Worm (Caenorhabditis elegans) whole organism, mixed stage, embryonic: ENCODE results near the gene nhr-156.

Source experiments
- M03D4.4 ChIP-seq: sonication (generic microtip); optimal IDR thresholded peaks from 2 replicates; lab custom pipeline; 2017; ENCODE audit warnings: mild to moderate bottlenecking, missing genetic modification characterization, missing compliant biosample characterization
- bed-3 ChIP-seq: fragments of 200-800 bp; sonication (Bioruptor generic); optimal IDR thresholded peaks from 3 replicates; lab custom pipeline; 2018; ENCODE audit warnings: mild to moderate bottlenecking, missing genetic modification characterization, moderate library complexity, missing compliant biosample characterization
- blmp-1 ChIP-seq: fragments of 150-350 bp; optimal IDR thresholded peaks from 2 replicates; lab custom pipeline; 2014; ENCODE audit warnings: missing biosample characterization, missing genetic modification characterization
- ceh-39 ChIP-seq: fragments of 150-350 bp; optimal IDR thresholded peaks from 2 replicates; lab custom pipeline; 2014; ENCODE audit warnings: missing biosample characterization, missing genetic modification characterization
- ceh-43 ChIP-seq: fragments of 200-800 bp; sonication (Bioruptor generic); optimal IDR thresholded peaks from 2 replicates; lab custom pipeline; 2018; ENCODE audit warnings: mild to moderate bottlenecking, missing genetic modification characterization, moderate library complexity, missing compliant biosample characterization
- ceh-83 ChIP-seq: fragments of 200-800 bp; sonication (Bioruptor generic); optimal IDR thresholded peaks from 2 replicates; lab custom pipeline; 2018; ENCODE audit warnings: mild to moderate bottlenecking, missing genetic modification characterization, missing compliant biosample characterization
- ces-1 ChIP-seq: fragments of 150-350 bp; optimal IDR thresholded peaks from 2 replicates; lab custom pipeline; 2014; ENCODE audit warnings: missing biosample characterization, missing genetic modification reagents, missing genetic modification characterization
- cnd-1 ChIP-seq: fragments of 200-800 bp; sonication (Bioruptor generic); optimal IDR thresholded peaks from 2 replicates; lab custom pipeline; 2018; ENCODE audit warnings: mild to moderate bottlenecking, missing genetic modification characterization, missing compliant biosample characterization
- drap-1 ChIP-seq: fragments of 200-800 bp; sonication (Bioruptor generic); optimal IDR thresholded peaks from 3 replicates; lab custom pipeline; 2018; ENCODE audit warnings: mild to moderate bottlenecking, missing genetic modification characterization, missing compliant biosample characterization
- elt-1 ChIP-seq: sonication (generic microtip); optimal IDR thresholded peaks from 2 replicates; lab custom pipeline; 2017; ENCODE audit warnings: missing genetic modification characterization, mild to moderate bottlenecking, missing compliant biosample characterization, antibody characterized with exemption, moderate library complexity, borderline replicate concordance; ENCODE audit not compliant: insufficient read depth
- elt-3 ChIP-seq: fragments of 150-350 bp; optimal IDR thresholded peaks from 2 replicates; lab custom pipeline; 2014; ENCODE audit warnings: missing biosample characterization, missing genetic modification characterization
- flh-1 ChIP-seq: fragments of 200-800 bp; sonication (Bioruptor generic); optimal IDR thresholded peaks from 2 replicates; lab custom pipeline; 2018; ENCODE audit warnings: mild to moderate bottlenecking, missing genetic modification characterization, moderate library complexity, missing compliant biosample characterization
- ham-2 ChIP-seq: fragments of 200-800 bp; sonication (Bioruptor generic); optimal IDR thresholded peaks from 2 replicates; lab custom pipeline; 2018; ENCODE audit warnings: mild to moderate bottlenecking, missing genetic modification characterization, missing compliant biosample characterization
- hlh-1 ChIP-seq: fragments of 150-350 bp; optimal IDR thresholded peaks from 2 replicates; lab custom pipeline; 2014; ENCODE audit warnings: missing biosample characterization, missing genetic modification reagents, missing genetic modification characterization
- lin-13 ChIP-seq: fragments of 150-350 bp; optimal IDR thresholded peaks from 2 replicates; lab custom pipeline; 2014; ENCODE audit warnings: missing biosample characterization, missing genetic modification characterization
- mab-5 ChIP-seq: fragments of 150-350 bp; optimal IDR thresholded peaks from 2 replicates; lab custom pipeline; 2014; ENCODE audit warnings: missing biosample characterization, missing genetic modification characterization
- mep-1 ChIP-seq: fragments of 150-350 bp; optimal IDR thresholded peaks from 2 replicates; lab custom pipeline; 2017; ENCODE audit warnings: missing biosample characterization, missing genetic modification reagents, missing genetic modification characterization, inconsistent platforms
- nhr-12 ChIP-seq: fragments of 150-350 bp; optimal IDR thresholded peaks from 2 replicates; lab custom pipeline; 2014; ENCODE audit warnings: missing biosample characterization, missing genetic modification characterization
- nhr-2 ChIP-seq: fragments of 150-350 bp; optimal IDR thresholded peaks from 2 replicates; lab custom pipeline; 2014; ENCODE audit warnings: missing biosample characterization, missing genetic modification characterization
- nhr-237 ChIP-seq: fragments of 150-350 bp; optimal IDR thresholded peaks from 2 replicates; lab custom pipeline; 2014; ENCODE audit warnings: missing biosample characterization, missing genetic modification characterization
- nhr-28 ChIP-seq: fragments of 150-350 bp; optimal IDR thresholded peaks from 2 replicates; lab custom pipeline; 2014; ENCODE audit warnings: missing biosample characterization, missing genetic modification characterization
- nhr-76 ChIP-seq: sonication (generic microtip); optimal IDR thresholded peaks from 2 replicates; lab custom pipeline; 2017; ENCODE audit warnings: missing biosample characterization, missing genetic modification characterization
- pha-4 ChIP-seq: fragments of 150-350 bp; optimal IDR thresholded peaks from 2 replicates; lab custom pipeline; 2018; ENCODE audit warnings: missing biosample characterization, missing genetic modification reagents, missing genetic modification characterization
- sem-2 ChIP-seq: fragments of 200-800 bp; sonication (Bioruptor generic); optimal IDR thresholded peaks from 2 replicates; lab custom pipeline; 2018; ENCODE audit warnings: mild to moderate bottlenecking, missing genetic modification characterization, missing compliant biosample characterization
- snpc-4 ChIP-seq: fragments of 150-350 bp; optimal IDR thresholded peaks from 2 replicates; lab custom pipeline; 2014; ENCODE audit warnings: missing biosample characterization, missing genetic modification characterization
- sptf-1 ChIP-seq: sonication (generic microtip); optimal IDR thresholded peaks from 2 replicates; lab custom pipeline; 2017; ENCODE audit warnings: mild to moderate bottlenecking, missing genetic modification characterization, moderate library complexity, missing compliant biosample characterization
- tbx-8 ChIP-seq: fragments of 200-800 bp; sonication (Bioruptor generic); optimal IDR thresholded peaks from 2 replicates; lab custom pipeline; 2018; ENCODE audit warnings: mild to moderate bottlenecking, missing genetic modification characterization, moderate library complexity, missing compliant biosample characterization
- unc-120 ChIP-seq: sonication (generic microtip); optimal IDR thresholded peaks from 2 replicates; lab custom pipeline; 2017; ENCODE audit warnings: missing genetic modification characterization, missing compliant biosample characterization; ENCODE audit not compliant: poor library complexity, severe bottlenecking
- unc-39 ChIP-seq: fragments of 150-350 bp; optimal IDR thresholded peaks from 2 replicates; lab custom pipeline; 2014; ENCODE audit warnings: missing biosample characterization, missing genetic modification characterization
- unc-62 ChIP-seq: fragments of 150-350 bp; optimal IDR thresholded peaks from 2 replicates; lab custom pipeline; 2014; ENCODE audit warnings: missing biosample characterization, missing genetic modification reagents, missing genetic modification characterization
- zip-8 ChIP-seq: fragments of 150-350 bp; optimal IDR thresholded peaks from 2 replicates; lab custom pipeline; 2014; ENCODE audit warnings: missing biosample characterization, missing genetic modification characterization
- ztf-11 ChIP-seq: fragments of 150-350 bp; optimal IDR thresholded peaks from 2 replicates; lab custom pipeline; 2014; ENCODE audit warnings: missing biosample characterization, missing genetic modification characterization

The nhr-156 gene

ce11 chrV:3868905-3869304 lies 37.0 kb upstream of the nhr-156 start, which contains the start of gene nhr-157:
nhr-157 (minus strand) TSS chrV:3869005.
- no peak for TF ChIP-seq drap-1 (GFP tag; lab: Kevin White, UChicago)
- no peak for TF ChIP-seq mab-5 (tag; lab: Kevin White, UChicago)
- no peak for TF ChIP-seq ceh-43
- TF ChIP-seq nhr-28 (tag; lab: Kevin White, UChicago) = no peak
- TF ChIP-seq ham-2 (GFP tag; lab: Kevin White, UChicago) = no peak
- TF ChIP-seq ztf-11 (tag; lab: Kevin White, UChicago) = no peak
- no peak for TF ChIP-seq pha-4
- TF ChIP-seq elt-3 (tag; lab: Kevin White, UChicago) = no peak
- TF ChIP-seq unc-120 (tag; lab: Kevin White, UChicago) = no peak
- TF ChIP-seq unc-39 (tag; lab: Kevin White, UChicago) = no peak
- no peak for TF ChIP-seq M03D4.4 (tag; lab: Kevin White, UChicago)
- no peak for TF ChIP-seq nhr-2 (tag; lab: Kevin White, UChicago)
- TF ChIP-seq ceh-39 (tag; lab: Kevin White, UChicago) = no peak
- TF ChIP-seq elt-1 (tag; lab: Kevin White, UChicago) = no peak
- no peak for TF ChIP-seq sem-2 (GFP tag; lab: Kevin White, UChicago)
- no peak for TF ChIP-seq lin-13

- peak; percentile 37 for TF ChIP-seq ces-1 (GFP tag; lab: Kevin White, UChicago)
- no peak for TF ChIP-seq ztf-11 (tag; lab: Kevin White, UChicago)
These were observed 35.5 kb upstream of the nhr-156 start for ce11 chrV:3870359-3870758.

ce11 chrV:3874102-3874744 lies 31.7 kb upstream of the nhr-156 start, which contains the start of gene nhr-158:
nhr-158 (minus strand) TSS chrV:3874152.
- no peak for TF ChIP-seq blmp-1 (tag; lab: Kevin White, UChicago)
- TF ChIP-seq drap-1 (GFP tag; lab: Kevin White, UChicago) = no peak
- no peak for TF ChIP-seq nhr-12
- TF ChIP-seq tbx-8 (GFP tag; lab: Kevin White, UChicago) = no peak
- TF ChIP-seq snpc-4 = no peak
- no peak for TF ChIP-seq M03D4.4 (tag; lab: Kevin White, UChicago)
- no peak for TF ChIP-seq elt-3 (tag; lab: Kevin White, UChicago)
- TF ChIP-seq cnd-1 (tag; lab: Kevin White, UChicago) = no peak
- TF ChIP-seq unc-39 (tag; lab: Kevin White, UChicago) = no peak
- no peak for TF ChIP-seq sem-2 (GFP tag; lab: Kevin White, UChicago)
- TF ChIP-seq nhr-76 (tag; lab: Kevin White, UChicago) = no peak
- TF ChIP-seq zip-8 (tag; lab: Kevin White, UChicago) = no peak
- TF ChIP-seq sptf-1 (tag; lab: Kevin White, UChicago) = no peak
- no peak for TF ChIP-seq bed-3 (GFP tag; lab: Kevin White, UChicago)

ce11 chrV:3877242-3877641 lies 28.7 kb upstream of the nhr-156 start:
- TF ChIP-seq flh-1 (GFP tag; lab: Kevin White, UChicago) (no peak), nhr-12 (no peak), sem-2 (GFP tag; lab: Kevin White, UChicago) (no peak), nhr-237 (tag; lab: Kevin White, UChicago) (no peak), hlh-1 (tag; lab: Kevin White, UChicago) (no peak), mab-5 (tag; lab: Kevin White, UChicago) (no peak), ceh-83 (GFP tag; lab: Kevin White, UChicago) (no peak), cnd-1 (tag; lab: Kevin White, UChicago) (no peak), nhr-76 (tag; lab: Kevin White, UChicago) (no peak)
- TF ChIP-seq, all 35 proteins: peak for 0

ce11 chrV:3878223-3878622 lies 27.7 kb upstream of the nhr-156 start, which contains the start of gene nhr-159:
nhr-159 (minus strand) TSS chrV:3878323.
- no peak for TF ChIP-seq unc-62 (GFP tag; lab: Kevin White, UChicago)
- no peak for TF ChIP-seq mep-1
- no peak for TF ChIP-seq unc-39 (tag; lab: Kevin White, UChicago)
- no peak for TF ChIP-seq nhr-2 (tag; lab: Kevin White, UChicago)
- no peak for TF ChIP-seq cnd-1 (tag; lab: Kevin White, UChicago)
- TF ChIP-seq nhr-237 (tag; lab: Kevin White, UChicago) = no peak
- no peak for TF ChIP-seq unc-120 (tag; lab: Kevin White, UChicago)
- TF ChIP-seq ham-2 (GFP tag; lab: Kevin White, UChicago) = no peak
- TF ChIP-seq pha-4 = no peak
- TF ChIP-seq ztf-11 (tag; lab: Kevin White, UChicago) = no peak
- TF ChIP-seq elt-1 (tag; lab: Kevin White, UChicago) = no peak
- TF ChIP-seq, all 35 proteins: peak for 0
